Fruit fly (Drosophila melanogaster) whole organism, embryonic: ENCODE measurements around the gene Prp39.

Experiments
- ATbp ChIP-seq: fragments of 200-800 bp; sonication (Bioruptor generic); optimal IDR thresholded peaks from 2 replicates; lab custom pipeline; 2017; ENCODE audit warnings: missing biosample characterization, mild to moderate bottlenecking, missing genetic modification characterization, missing genetic modification reagents
- Antp ChIP-seq: fragments of 200-800 bp; sonication (Bioruptor generic); optimal IDR thresholded peaks from 3 replicates; lab custom pipeline; 2016; ENCODE audit warnings: missing biosample characterization, missing genetic modification characterization
- Asciz ChIP-seq: fragments of 200-800 bp; sonication (Bioruptor generic); optimal IDR thresholded peaks from 2 replicates; lab custom pipeline; 2017; ENCODE audit warnings: missing biosample characterization, mild to moderate bottlenecking, missing genetic modification characterization, missing genetic modification reagents
- B-H1 ChIP-seq: fragments of 200-800 bp; sonication (Bioruptor generic); IDR thresholded peaks from 3 replicates; pipeline ENCODE4 v1.3.6; 2022; ENCODE audit warnings: missing biosample characterization, missing genetic modification characterization
- Blimp-1 ChIP-seq: fragments of 200-800 bp; sonication (Bioruptor generic); optimal IDR thresholded peaks from 3 replicates; lab custom pipeline; 2018; ENCODE audit warnings: missing biosample characterization, missing genetic modification characterization, mild to moderate bottlenecking, moderate library complexity, missing genetic modification reagents
- Bteb2 ChIP-seq: fragments of 200-800 bp; sonication (Bioruptor generic); optimal IDR thresholded peaks from 2 replicates; lab custom pipeline; 2016; ENCODE audit warnings: missing biosample characterization, missing genetic modification characterization
- CG10209 ChIP-seq: fragments of 200-800 bp; sonication (Bioruptor generic); optimal IDR thresholded peaks from 3 replicates; lab custom pipeline; 2017; ENCODE audit warnings: missing biosample characterization, mild to moderate bottlenecking, missing genetic modification characterization, missing genetic modification reagents
- CG10366 ChIP-seq: fragments of 200-800 bp; sonication (Bioruptor generic); IDR thresholded peaks from 2 replicates; pipeline ENCODE4 v1.3.6; 2022; ENCODE audit warnings: missing biosample characterization, missing genetic modification characterization
- CG12104 ChIP-seq: fragments of 200-800 bp; sonication (Bioruptor generic); optimal IDR thresholded peaks from 3 replicates; lab custom pipeline; 2016; ENCODE audit warnings: missing biosample characterization, missing genetic modification characterization
- CG13624 ChIP-seq: fragments of 200-800 bp; sonication (Bioruptor generic); optimal IDR thresholded peaks from 2 replicates; lab custom pipeline; 2016; ENCODE audit warnings: missing biosample characterization, missing genetic modification characterization
- CG13775 ChIP-seq: fragments of 200-800 bp; sonication (Bioruptor generic); optimal IDR thresholded peaks from 3 replicates; lab custom pipeline; 2017; ENCODE audit warnings: missing biosample characterization, mild to moderate bottlenecking, missing genetic modification characterization
- CG17612 ChIP-seq: fragments of 200-800 bp; sonication (Bioruptor generic); IDR thresholded peaks from 2 replicates; pipeline ENCODE4 v1.3.6; 2022; ENCODE audit warnings: missing biosample characterization, missing genetic modification characterization
- CG17802 ChIP-seq: fragments of 200-800 bp; sonication (Bioruptor generic); optimal IDR thresholded peaks from 2 replicates; lab custom pipeline; 2018; ENCODE audit warnings: missing biosample characterization, mild to moderate bottlenecking, missing genetic modification characterization, moderate library complexity
- CG18476 ChIP-seq: fragments of 200-800 bp; sonication (Bioruptor generic); optimal IDR thresholded peaks from 2 replicates; lab custom pipeline; 2016; ENCODE audit warnings: missing biosample characterization, mild to moderate bottlenecking, missing genetic modification characterization
- CG30403 ChIP-seq: fragments of 200-800 bp; sonication (Bioruptor generic); optimal IDR thresholded peaks from 3 replicates; lab custom pipeline; 2016; ENCODE audit warnings: missing biosample characterization, missing genetic modification characterization
- CG31224 ChIP-seq: fragments of 200-800 bp; sonication (Bioruptor generic); IDR thresholded peaks from 2 replicates; pipeline ENCODE4 v1.3.6; 2022; ENCODE audit warnings: missing biosample characterization, missing genetic modification characterization
- CG33213 ChIP-seq: fragments of 200-800 bp; sonication (Bioruptor generic); optimal IDR thresholded peaks from 3 replicates; lab custom pipeline; 2016; ENCODE audit warnings: missing biosample characterization, missing genetic modification characterization
- CG34224 ChIP-seq: fragments of 200-800 bp; sonication (Bioruptor generic); IDR thresholded peaks from 3 replicates; pipeline ENCODE4 v1.3.6; 2022; ENCODE audit warnings: missing biosample characterization, missing genetic modification characterization; ENCODE audit not compliant: partially characterized antibody
- CG43689 ChIP-seq: fragments of 200-800 bp; sonication (Bioruptor generic); IDR thresholded peaks from 2 replicates; pipeline ENCODE4 v1.3.6; 2022; ENCODE audit warnings: missing biosample characterization, missing genetic modification characterization
- CG6854 ChIP-seq: fragments of 200-800 bp; sonication (Bioruptor generic); optimal IDR thresholded peaks from 3 replicates; lab custom pipeline; 2017; ENCODE audit warnings: missing biosample characterization, mild to moderate bottlenecking, missing genetic modification characterization
- CG7786 ChIP-seq: fragments of 200-800 bp; sonication (Bioruptor generic); optimal IDR thresholded peaks from 2 replicates; lab custom pipeline; 2016; ENCODE audit warnings: missing biosample characterization, missing genetic modification characterization
- CG9215 ChIP-seq: fragments of 200-800 bp; sonication (Bioruptor generic); IDR thresholded peaks from 2 replicates; pipeline ENCODE4 v1.3.6; 2022; ENCODE audit warnings: missing biosample characterization, missing genetic modification characterization
- Camta ChIP-seq: fragments of 200-800 bp; sonication (Bioruptor generic); optimal IDR thresholded peaks from 2 replicates; lab custom pipeline; 2016; ENCODE audit warnings: missing biosample characterization, missing genetic modification characterization
- Dad ChIP-seq: fragments of 200-800 bp; sonication (Bioruptor generic); optimal IDR thresholded peaks from 3 replicates; lab custom pipeline; 2016; ENCODE audit warnings: missing biosample characterization, missing genetic modification characterization
- Drgx ChIP-seq: fragments of 200-800 bp; sonication (Bioruptor generic); IDR thresholded peaks from 2 replicates; pipeline ENCODE4 v1.3.6; 2022; ENCODE audit warnings: missing biosample characterization, missing genetic modification characterization
- Fer1 ChIP-seq: fragments of 200-800 bp; sonication (Bioruptor generic); optimal IDR thresholded peaks from 2 replicates; lab custom pipeline; 2017; ENCODE audit warnings: missing biosample characterization, mild to moderate bottlenecking, missing genetic modification characterization
- Gug ChIP-seq: fragments of 200-800 bp; sonication (Bioruptor generic); IDR thresholded peaks from 4 replicates; pipeline ENCODE4 v1.3.6; 2022; ENCODE audit warnings: missing biosample characterization, missing genetic modification characterization
- Hmx ChIP-seq: fragments of 200-800 bp; sonication (Bioruptor generic); optimal IDR thresholded peaks from 2 replicates; lab custom pipeline; 2016; ENCODE audit warnings: missing biosample characterization, missing genetic modification characterization
- Hsf ChIP-seq: fragments of 200-800 bp; sonication (Bioruptor generic); optimal IDR thresholded peaks from 3 replicates; lab custom pipeline; 2016; ENCODE audit warnings: missing biosample characterization, missing genetic modification characterization
- NC2β ChIP-seq: fragments of 200-800 bp; sonication (Bioruptor generic); optimal IDR thresholded peaks from 2 replicates; lab custom pipeline; 2016; ENCODE audit warnings: missing biosample characterization, missing genetic modification characterization
- Oaz ChIP-seq: fragments of 200-800 bp; sonication (Bioruptor generic); IDR thresholded peaks from 2 replicates; pipeline ENCODE4 v1.3.6; 2022; ENCODE audit warnings: missing biosample characterization, missing genetic modification characterization
- Opbp ChIP-seq: fragments of 200-800 bp; sonication (Bioruptor generic); IDR thresholded peaks from 3 replicates; pipeline ENCODE4 v1.3.6; 2022; ENCODE audit warnings: missing biosample characterization, missing genetic modification characterization; ENCODE audit not compliant: partially characterized antibody
- Rfx ChIP-seq: fragments of 200-800 bp; sonication (Bioruptor generic); IDR thresholded peaks from 2 replicates; pipeline ENCODE4 v1.3.6; 2022; ENCODE audit warnings: missing biosample characterization, missing genetic modification characterization
- Tbp ChIP-seq: fragments of >200 bp; optimal IDR thresholded peaks from 2 replicates; lab custom pipeline; 2018; ENCODE audit warnings: missing biosample characterization, missing genetic modification characterization
- ac ChIP-seq: fragments of 200-800 bp; sonication (Bioruptor generic); optimal IDR thresholded peaks from 3 replicates; lab custom pipeline; 2017; ENCODE audit warnings: missing biosample characterization, mild to moderate bottlenecking, missing genetic modification characterization
- ara ChIP-seq: fragments of 200-800 bp; sonication (Bioruptor generic); IDR thresholded peaks from 2 replicates; pipeline ENCODE4 v1.3.6; 2022; ENCODE audit warnings: missing biosample characterization, missing genetic modification characterization
- ase ChIP-seq: fragments of 200-800 bp; sonication (Bioruptor generic); IDR thresholded peaks from 3 replicates; pipeline ENCODE4 v1.3.6; 2022; ENCODE audit warnings: missing biosample characterization, missing genetic modification characterization
- az2 ChIP-seq: fragments of 200-800 bp; sonication (Bioruptor generic); optimal IDR thresholded peaks from 3 replicates; lab custom pipeline; 2016; ENCODE audit warnings: missing biosample characterization, missing genetic modification characterization
- bbx ChIP-seq: fragments of 200-800 bp; sonication (Bioruptor generic); IDR thresholded peaks from 2 replicates; pipeline ENCODE4 v1.3.6; 2022; ENCODE audit warnings: missing biosample characterization, missing genetic modification characterization; ENCODE audit not compliant: partially characterized antibody
- bcd ChIP-seq: fragments of 200-800 bp; sonication (Bioruptor generic); optimal IDR thresholded peaks from 2 replicates; lab custom pipeline; 2017; ENCODE audit warnings: missing biosample characterization, mild to moderate bottlenecking, missing genetic modification characterization
- crc ChIP-seq: fragments of 200-800 bp; sonication (Bioruptor generic); optimal IDR thresholded peaks from 2 replicates; lab custom pipeline; 2016; ENCODE audit warnings: missing biosample characterization, missing genetic modification characterization
- dysf ChIP-seq: fragments of 200-800 bp; sonication (Bioruptor generic); IDR thresholded peaks from 3 replicates; pipeline ENCODE4 v1.3.6; 2022; ENCODE audit warnings: missing biosample characterization, missing genetic modification characterization
- ham ChIP-seq: fragments of 200-800 bp; sonication (Bioruptor generic); IDR thresholded peaks from 2 replicates; pipeline ENCODE4 v1.3.6; 2022; ENCODE audit warnings: missing biosample characterization, missing genetic modification characterization
- kni ChIP-seq: fragments of 200-800 bp; sonication (Bioruptor generic); optimal IDR thresholded peaks from 3 replicates; lab custom pipeline; 2017; ENCODE audit warnings: mild to moderate bottlenecking, missing biosample characterization, missing genetic modification reagents, missing genetic modification characterization
- luna ChIP-seq: fragments of 200-800 bp; sonication (Bioruptor generic); optimal IDR thresholded peaks from 2 replicates; lab custom pipeline; 2016; ENCODE audit warnings: missing biosample characterization, missing genetic modification characterization
- nau ChIP-seq: fragments of 200-800 bp; sonication (Bioruptor generic); optimal IDR thresholded peaks from 3 replicates; lab custom pipeline; 2017; ENCODE audit warnings: missing biosample characterization, mild to moderate bottlenecking, missing genetic modification characterization, missing genetic modification reagents
- slp2 ChIP-seq: fragments of 200-800 bp; sonication (Bioruptor generic); optimal IDR thresholded peaks from 2 replicates; lab custom pipeline; 2016; ENCODE audit warnings: missing biosample characterization, missing genetic modification characterization
- trem ChIP-seq: fragments of 200-800 bp; optimal IDR thresholded peaks from 3 replicates; lab custom pipeline; 2019; ENCODE audit warnings: missing biosample characterization, mild to moderate bottlenecking, missing genetic modification characterization, moderate library complexity
- twi ChIP-seq: fragments of 200-800 bp; optimal IDR thresholded peaks from 2 replicates; lab custom pipeline; 2019; ENCODE audit warnings: missing biosample characterization, mild to moderate bottlenecking, missing genetic modification characterization, moderate library complexity
- usp ChIP-seq: fragments of >200 bp; optimal IDR thresholded peaks from 2 replicates; lab custom pipeline; 2017; ENCODE audit warnings: missing biosample characterization, missing genetic modification characterization

Gene Prp39

dm6 chr3R:28844611-28845376, 32.9 kb downstream of the Prp39 start, which contains the start of the genes Apc and spg (continued):
- TF ChIP-seq CG9215: no peak
- peak; percentile 46 for TF ChIP-seq Rfx (GFP tag; lab: Robert Waterston, UW)
- no peak for TF ChIP-seq Antp
- no peak for TF ChIP-seq Oaz (GFP tag; lab: Robert Waterston, UW)
- TF ChIP-seq dysf: peak; percentile 31; the same call in 1 of the 3 replicates
- no peak; the same call in 1 of the 2 replicates for TF ChIP-seq ara (GFP tag; lab: Robert Waterston, UW)
- peak; percentile 70 for TF ChIP-seq Fer1 (GFP tag; lab: Kevin White, UChicago)
- TF ChIP-seq az2 (GFP tag; lab: Kevin White, UChicago): peak; percentile 29
- no peak for TF ChIP-seq Blimp-1
- peak; percentile 19 for TF ChIP-seq CG10209 (GFP tag; lab: Kevin White, UChicago)
- TF ChIP-seq Dad (GFP tag; lab: Kevin White, UChicago): no peak
- 0 out of 2 replicates have a peak, but pooled peaks have one; percentile 61 for TF ChIP-seq Drgx
- peak; percentile 76 for TF ChIP-seq CG34224 (GFP tag; lab: Robert Waterston, UW)
- TF ChIP-seq Bteb2: no peak
- no peak for TF ChIP-seq CG43689 (GFP tag; lab: Robert Waterston, UW)
- no peak for TF ChIP-seq CG31224 (GFP tag; lab: Robert Waterston, UW)
- TF ChIP-seq Gug (GFP tag; lab: Robert Waterston, UW): 0 out of 4 replicates have a peak, but pooled peaks have one; percentile 10
- TF ChIP-seq CG17612: no peak
- peak; percentile 27 for TF ChIP-seq Camta (GFP tag; lab: Kevin White, UChicago)
- TF ChIP-seq CG7786 (GFP tag; lab: Kevin White, UChicago): peak; percentile 7
- TF ChIP-seq B-H1: no peak; the same call in 2 of the 3 replicates
- TF ChIP-seq luna (GFP tag; lab: Kevin White, UChicago): no peak
- TF ChIP-seq CG13624 (GFP tag; lab: Kevin White, UChicago): peak; percentile 53
- peak; percentile 37 for TF ChIP-seq Asciz (GFP tag; lab: Kevin White, UChicago)
- TF ChIP-seq ATbp (GFP tag; lab: Kevin White, UChicago): peak; percentile 72
- TF ChIP-seq CG12104 (GFP tag; lab: Kevin White, UChicago): no peak
- peak; percentile 7 for TF ChIP-seq bcd (GFP tag; lab: Kevin White, UChicago)
- TF ChIP-seq kni (GFP tag; lab: Kevin White, UChicago): peak; percentile 16
- no peak for TF ChIP-seq ham (GFP tag; lab: Robert Waterston, UW)
- TF ChIP-seq ac: peak; percentile 8
- TF ChIP-seq bbx (GFP tag; lab: Robert Waterston, UW): peak; percentile 78
- peak; percentile 70 for TF ChIP-seq Opbp
- TF ChIP-seq CG13775 (GFP tag; lab: Kevin White, UChicago): peak; percentile 3
- TF ChIP-seq Hmx (GFP tag; lab: Kevin White, UChicago): peak; percentile 0
- peak; percentile 28 for TF ChIP-seq CG30403 (GFP tag; lab: Kevin White, UChicago)
- peak; percentile 92 for TF ChIP-seq Tbp (GFP tag; lab: Kevin White, UChicago)
- TF ChIP-seq nau (GFP tag; lab: Kevin White, UChicago): peak; percentile 40
- TF ChIP-seq CG17802 (tag; lab: Kevin White, UChicago): no peak
- TF ChIP-seq crc (GFP tag; lab: Kevin White, UChicago): no peak
- peak; percentile 51 for TF ChIP-seq trem (tag; lab: Kevin White, UChicago)
- TF ChIP-seq CG6854 (GFP tag; lab: Kevin White, UChicago): peak; percentile 32
- no peak for TF ChIP-seq twi (tag; lab: Kevin White, UChicago)
- TF ChIP-seq Hsf (GFP tag; lab: Kevin White, UChicago): no peak
- peak; percentile 17 for TF ChIP-seq slp2 (GFP tag; lab: Kevin White, UChicago)
- peak; percentile 51 for TF ChIP-seq CG18476 (GFP tag; lab: Kevin White, UChicago)
- no peak for TF ChIP-seq ase
- TF ChIP-seq NC2β (GFP tag; lab: Kevin White, UChicago): peak; percentile 63
- TF ChIP-seq CG33213 (GFP tag; lab: Kevin White, UChicago): peak; percentile 71
- 0 out of 2 replicates have a peak, but pooled peaks have one; percentile 10 for TF ChIP-seq CG10366 (GFP tag; lab: Robert Waterston, UW)
- no peak for TF ChIP-seq usp (GFP tag; lab: Kevin White, UChicago)
